Fruit fly (Drosophila melanogaster) whole organism, embryonic: Measurements from ENCODE around the gene CG43295.

Experiments
- ATbp ChIP-seq: fragments of 200-800 bp; sonication (Bioruptor generic); optimal IDR thresholded peaks from 2 replicates; lab custom pipeline; 2017; ENCODE audit warnings: missing biosample characterization, mild to moderate bottlenecking, missing genetic modification characterization, missing genetic modification reagents
- Asciz ChIP-seq: fragments of 200-800 bp; sonication (Bioruptor generic); optimal IDR thresholded peaks from 2 replicates; lab custom pipeline; 2017; ENCODE audit warnings: missing biosample characterization, mild to moderate bottlenecking, missing genetic modification characterization, missing genetic modification reagents
- CG10209 ChIP-seq: fragments of 200-800 bp; sonication (Bioruptor generic); optimal IDR thresholded peaks from 3 replicates; lab custom pipeline; 2017; ENCODE audit warnings: missing biosample characterization, mild to moderate bottlenecking, missing genetic modification characterization, missing genetic modification reagents
- CG10462 ChIP-seq: fragments of 200-800 bp; sonication (Bioruptor generic); optimal IDR thresholded peaks from 2 replicates; lab custom pipeline; 2016; ENCODE audit warnings: missing biosample characterization, missing genetic modification characterization
- CG10979 ChIP-seq: fragments of 200-800 bp; sonication (Bioruptor generic); optimal IDR thresholded peaks from 2 replicates; lab custom pipeline; 2018; ENCODE audit warnings: missing biosample characterization, mild to moderate bottlenecking, missing genetic modification characterization, moderate library complexity
- CG12219 ChIP-seq: fragments of 200-800 bp; sonication (Bioruptor generic); optimal IDR thresholded peaks from 3 replicates; lab custom pipeline; 2018; ENCODE audit warnings: missing biosample characterization, mild to moderate bottlenecking, missing genetic modification characterization
- CG12299 ChIP-seq: fragments of 200-800 bp; sonication (Bioruptor generic); optimal IDR thresholded peaks from 2 replicates; lab custom pipeline; 2018; ENCODE audit warnings: missing biosample characterization, mild to moderate bottlenecking, missing genetic modification characterization
- CG14441 ChIP-seq: fragments of 200-800 bp; sonication (Bioruptor generic); IDR thresholded peaks from 2 replicates; pipeline ENCODE4 v1.3.6; 2022; ENCODE audit warnings: missing biosample characterization, missing genetic modification characterization
- CG14965 ChIP-seq: fragments of 200-800 bp; sonication (Bioruptor generic); optimal IDR thresholded peaks from 2 replicates; lab custom pipeline; 2016; ENCODE audit warnings: missing biosample characterization, missing genetic modification characterization, borderline replicate concordance
- CG17328 ChIP-seq: fragments of 200-800 bp; sonication (Bioruptor generic); IDR thresholded peaks from 2 replicates; pipeline ENCODE4 v1.3.6; 2022; ENCODE audit warnings: missing biosample characterization, missing genetic modification characterization
- CG17361 ChIP-seq: fragments of 200-800 bp; sonication (Bioruptor generic); IDR thresholded peaks from 3 replicates; pipeline ENCODE4 v1.3.6; 2022; ENCODE audit warnings: missing biosample characterization, missing genetic modification characterization
- CG17385 ChIP-seq: fragments of 200-800 bp; sonication (Bioruptor generic); optimal IDR thresholded peaks from 3 replicates; lab custom pipeline; 2018; ENCODE audit warnings: missing biosample characterization, mild to moderate bottlenecking, missing genetic modification characterization
- CG18011 ChIP-seq: fragments of 200-800 bp; sonication (Bioruptor generic); optimal IDR thresholded peaks from 2 replicates; lab custom pipeline; 2017; ENCODE audit warnings: missing biosample characterization, missing genetic modification characterization, mild to moderate bottlenecking, moderate library complexity, missing genotype
- CG18764 ChIP-seq: fragments of 200-800 bp; sonication (Bioruptor generic); optimal IDR thresholded peaks from 3 replicates; lab custom pipeline; 2016; ENCODE audit warnings: missing biosample characterization, missing genetic modification characterization
- CG2889 ChIP-seq: fragments of 200-800 bp; sonication (Bioruptor generic); IDR thresholded peaks from 3 replicates; pipeline ENCODE4 v1.3.6; 2022; ENCODE audit warnings: missing biosample characterization, missing genetic modification characterization
- CG31224 ChIP-seq: fragments of 200-800 bp; sonication (Bioruptor generic); IDR thresholded peaks from 2 replicates; pipeline ENCODE4 v1.3.6; 2022; ENCODE audit warnings: missing biosample characterization, missing genetic modification characterization
- CG34422 ChIP-seq: fragments of 200-800 bp; sonication (Bioruptor generic); IDR thresholded peaks from 3 replicates; pipeline ENCODE4 v1.3.6; 2022; ENCODE audit warnings: missing biosample characterization, missing genetic modification characterization
- CG3838 ChIP-seq: fragments of 200-800 bp; sonication (Bioruptor generic); optimal IDR thresholded peaks from 3 replicates; lab custom pipeline; 2016; ENCODE audit warnings: missing biosample characterization, missing genetic modification characterization
- CG5953 ChIP-seq: fragments of 200-800 bp; sonication (Bioruptor generic); IDR thresholded peaks from 2 replicates; pipeline ENCODE4 v1.3.6; 2022; ENCODE audit warnings: missing biosample characterization, missing genetic modification characterization
- CG6689 ChIP-seq: fragments of 200-800 bp; sonication (Bioruptor generic); IDR thresholded peaks from 2 replicates; pipeline ENCODE4 v1.3.6; 2022; ENCODE audit warnings: missing biosample characterization, missing genetic modification characterization
- CG6765 ChIP-seq: fragments of 200-800 bp; sonication (Bioruptor generic); optimal IDR thresholded peaks from 3 replicates; lab custom pipeline; 2017; ENCODE audit warnings: missing biosample characterization, mild to moderate bottlenecking, missing genetic modification characterization
- CG8944 ChIP-seq: fragments of 200-800 bp; sonication (Bioruptor generic); optimal IDR thresholded peaks from 3 replicates; lab custom pipeline; 2016; ENCODE audit warnings: missing biosample characterization, missing genetic modification characterization
- CG9727 ChIP-seq: fragments of 200-800 bp; sonication (Bioruptor generic); optimal IDR thresholded peaks from 3 replicates; lab custom pipeline; 2017; ENCODE audit warnings: missing biosample characterization, mild to moderate bottlenecking, missing genetic modification characterization
- CG9817 ChIP-seq: fragments of 200-800 bp; sonication (Bioruptor generic); optimal IDR thresholded peaks from 2 replicates; lab custom pipeline; 2018; ENCODE audit warnings: missing biosample characterization, mild to moderate bottlenecking, missing genetic modification characterization, moderate library complexity
- D19B ChIP-seq: fragments of 200-800 bp; sonication (Bioruptor generic); optimal IDR thresholded peaks from 2 replicates; lab custom pipeline; 2017; ENCODE audit warnings: missing biosample characterization, mild to moderate bottlenecking, missing genetic modification characterization
- Dek ChIP-seq: fragments of 200-800 bp; sonication (Bioruptor generic); optimal IDR thresholded peaks from 3 replicates; lab custom pipeline; 2019; ENCODE audit warnings: missing biosample characterization, mild to moderate bottlenecking, missing genetic modification characterization, moderate library complexity
- Dll ChIP-seq: fragments of 200-800 bp; sonication (Bioruptor generic); IDR thresholded peaks from 4 replicates; pipeline ENCODE4 v1.3.6; 2022; ENCODE audit warnings: missing biosample characterization, missing genetic modification characterization; ENCODE audit not compliant: partially characterized antibody
- E2f1 ChIP-seq: fragments of 200-800 bp; sonication (Bioruptor generic); IDR thresholded peaks from 2 replicates; pipeline ENCODE4 v1.3.6; 2022; ENCODE audit warnings: missing biosample characterization, missing genetic modification characterization
- Fer1 ChIP-seq: fragments of 200-800 bp; sonication (Bioruptor generic); optimal IDR thresholded peaks from 2 replicates; lab custom pipeline; 2017; ENCODE audit warnings: missing biosample characterization, mild to moderate bottlenecking, missing genetic modification characterization
- Hr39 ChIP-seq: fragments of >200 bp; optimal IDR thresholded peaks from 2 replicates; lab custom pipeline; 2017
- Lhr ChIP-seq: fragments of 200-800 bp; sonication (Bioruptor generic); optimal IDR thresholded peaks from 3 replicates; lab custom pipeline; 2017; ENCODE audit warnings: mild to moderate bottlenecking, missing biosample characterization, missing genetic modification reagents, missing genetic modification characterization
- Max ChIP-seq: fragments of 200-800 bp; sonication (Bioruptor generic); optimal IDR thresholded peaks from 2 replicates; lab custom pipeline; 2016; ENCODE audit warnings: missing biosample characterization, mild to moderate bottlenecking, missing genetic modification characterization
- Opbp ChIP-seq: fragments of 200-800 bp; sonication (Bioruptor generic); IDR thresholded peaks from 3 replicates; pipeline ENCODE4 v1.3.6; 2022; ENCODE audit warnings: missing biosample characterization, missing genetic modification characterization; ENCODE audit not compliant: partially characterized antibody
- Sox100B ChIP-seq: fragments of 200-800 bp; sonication (Bioruptor generic); optimal IDR thresholded peaks from 3 replicates; lab custom pipeline; 2018; ENCODE audit warnings: missing biosample characterization, mild to moderate bottlenecking, missing genetic modification characterization
- Taf1 ChIP-seq: fragments of 200-800 bp; sonication (Bioruptor generic); IDR thresholded peaks from 2 replicates; pipeline ENCODE4 v1.3.6; 2022; ENCODE audit warnings: missing biosample characterization, missing genetic modification characterization
- al ChIP-seq: fragments of 200-800 bp; sonication (Bioruptor generic); IDR thresholded peaks from 2 replicates; pipeline ENCODE4 v1.3.6; 2022; ENCODE audit warnings: missing biosample characterization, missing genetic modification characterization
- ara ChIP-seq: fragments of 200-800 bp; sonication (Bioruptor generic); IDR thresholded peaks from 2 replicates; pipeline ENCODE4 v1.3.6; 2022; ENCODE audit warnings: missing biosample characterization, missing genetic modification characterization
- az2 ChIP-seq: fragments of 200-800 bp; sonication (Bioruptor generic); optimal IDR thresholded peaks from 3 replicates; lab custom pipeline; 2016; ENCODE audit warnings: missing biosample characterization, missing genetic modification characterization
- cas ChIP-seq: fragments of 200-800 bp; sonication (Bioruptor generic); IDR thresholded peaks from 2 replicates; pipeline ENCODE4 v1.3.6; 2022; ENCODE audit warnings: missing biosample characterization, missing genetic modification characterization
- ci ChIP-seq: fragments of 200-800 bp; sonication (Bioruptor generic); IDR thresholded peaks from 3 replicates; pipeline ENCODE4 v1.3.6; 2022; ENCODE audit warnings: missing biosample characterization, missing genetic modification characterization
- da ChIP-seq: fragments of 200-800 bp; sonication (Bioruptor generic); optimal IDR thresholded peaks from 2 replicates; lab custom pipeline; 2016; ENCODE audit warnings: missing biosample characterization, missing genetic modification characterization
- gcm ChIP-seq: fragments of 200-800 bp; sonication (Bioruptor generic); optimal IDR thresholded peaks from 2 replicates; lab custom pipeline; 2019; ENCODE audit warnings: missing biosample characterization, mild to moderate bottlenecking, missing genetic modification characterization, moderate library complexity
- kay ChIP-seq: fragments of 200-800 bp; sonication (Bioruptor generic); optimal IDR thresholded peaks from 2 replicates; lab custom pipeline; 2016; ENCODE audit warnings: missing biosample characterization, missing genetic modification characterization
- lbe ChIP-seq: fragments of 200-800 bp; sonication (Bioruptor generic); optimal IDR thresholded peaks from 2 replicates; lab custom pipeline; 2016; ENCODE audit warnings: missing biosample characterization, mild to moderate bottlenecking, missing genetic modification characterization
- mld ChIP-seq: fragments of 200-800 bp; sonication (Bioruptor generic); IDR thresholded peaks from 3 replicates; pipeline ENCODE4 v1.3.6; 2022; ENCODE audit warnings: missing biosample characterization, missing genetic modification characterization; ENCODE audit not compliant: partially characterized antibody
- pb ChIP-seq: fragments of 200-800 bp; sonication (Bioruptor generic); optimal IDR thresholded peaks from 3 replicates; lab custom pipeline; 2016; ENCODE audit warnings: missing biosample characterization, missing genetic modification characterization
- prd ChIP-seq, 3 experiments: fragments of >200 bp in 2 of 3; fragments of 200-800 bp in 1 of 3; sonication (Bioruptor generic) in 1 of 3; optimal IDR thresholded peaks in 2 of 3; IDR thresholded peaks in 1 of 3; 2 replicates in 2 of 3; 3 replicates in 1 of 3; pipeline versions ENCODE4 v1.3.6 to Lab custom; 2017 to 2022; ENCODE audit warnings: missing biosample characterization in 1 of 3, missing genetic modification characterization in 1 of 3
- ranshi ChIP-seq: fragments of 200-800 bp; sonication (Bioruptor generic); IDR thresholded peaks from 2 replicates; pipeline ENCODE4 v1.3.6; 2022; ENCODE audit warnings: missing biosample characterization, missing genetic modification characterization
- ro ChIP-seq: fragments of 200-800 bp; sonication (Bioruptor generic); IDR thresholded peaks from 2 replicates; pipeline ENCODE4 v1.3.6; 2022; ENCODE audit warnings: missing biosample characterization, missing genetic modification characterization
- salm ChIP-seq: fragments of 200-800 bp; sonication (Bioruptor generic); optimal IDR thresholded peaks from 2 replicates; lab custom pipeline; 2018; ENCODE audit warnings: missing biosample characterization, mild to moderate bottlenecking, missing genetic modification characterization
- stc ChIP-seq: fragments of 200-800 bp; sonication (Bioruptor generic); IDR thresholded peaks from 2 replicates; pipeline ENCODE4 v1.3.6; 2022; ENCODE audit warnings: missing biosample characterization, missing genetic modification characterization

The CG43295 gene

dm6 chr3L:16105528-16105927 lies at the start of gene CG43295, which contains the start of gene IntS9 (continued):
- peak; percentile 69 for TF ChIP-seq CG12219 (GFP tag; lab: Kevin White, UChicago)
- TF ChIP-seq Opbp, result no peak
- TF ChIP-seq kay (GFP tag; lab: Kevin White, UChicago), result peak; percentile 64
- TF ChIP-seq ranshi, result peak; percentile 85
- no peak for TF ChIP-seq Sox100B (GFP tag; lab: Kevin White, UChicago)
- no peak for TF ChIP-seq gcm (GFP tag; lab: Kevin White, UChicago)
- TF ChIP-seq CG8944 (GFP tag; lab: Kevin White, UChicago), result peak; percentile 86
- TF ChIP-seq az2, result peak; percentile 89
- TF ChIP-seq CG9817, result peak; percentile 65
- peak; percentile 66 for TF ChIP-seq Taf1 (GFP tag; lab: Robert Waterston, UW)
- peak; percentile 78 for TF ChIP-seq Max (GFP tag; lab: Kevin White, UChicago)
- peak; percentile 67 for TF ChIP-seq CG10209 (GFP tag; lab: Kevin White, UChicago)
- TF ChIP-seq ci (GFP tag; lab: Robert Waterston, UW), result peak; percentile 93
- peak; percentile 70 for TF ChIP-seq pb (GFP tag; lab: Kevin White, UChicago)
- TF ChIP-seq ATbp, result peak; percentile 62
- peak; percentile 48 for TF ChIP-seq Lhr (GFP tag; lab: Kevin White, UChicago)
- TF ChIP-seq CG10979 (tag; lab: Kevin White, UChicago), result peak; percentile 82
- peak; percentile 78 for TF ChIP-seq CG9727 (GFP tag; lab: Kevin White, UChicago)
- TF ChIP-seq da (GFP tag; lab: Kevin White, UChicago), result peak; percentile 48
- TF ChIP-seq CG31224 (GFP tag; lab: Robert Waterston, UW), result peak; percentile 60
- peak; percentile 34 for TF ChIP-seq Dek (tag; lab: Kevin White, UChicago)
- TF ChIP-seq E2f1 (GFP tag; lab: Robert Waterston, UW), result peak; percentile 82
- TF ChIP-seq CG18011, result peak; percentile 70
- TF ChIP-seq ara, result peak; percentile 87
- TF ChIP-seq CG18764 (GFP tag; lab: Kevin White, UChicago), result peak; percentile 82
- TF ChIP-seq Dll (GFP tag; lab: Robert Waterston, UW), result 0 out of 4 replicates have a peak, but pooled peaks have one; percentile 25
- TF ChIP-seq CG14441 (GFP tag; lab: Robert Waterston, UW), result peak; percentile 89
- TF ChIP-seq CG3838 (GFP tag; lab: Kevin White, UChicago), result peak; percentile 33
- TF ChIP-seq D19B (GFP tag; lab: Kevin White, UChicago), result no peak
- no peak for TF ChIP-seq mld (GFP tag; lab: Robert Waterston, UW)
- TF ChIP-seq stc, result peak; percentile 82
- no peak for TF ChIP-seq Asciz (GFP tag; lab: Kevin White, UChicago)
- TF ChIP-seq prd (optimal IDR thresholded peaks at IDR 0.05; lab: Kevin White, UChicago), result no peak
- TF ChIP-seq prd (GFP tag; IDR thresholded peaks at IDR 0.05; lab: Robert Waterston, UW), result peak; percentile 93
- TF ChIP-seq CG5953 (GFP tag; lab: Robert Waterston, UW), result peak; percentile 72
- TF ChIP-seq CG34422, result peak; percentile 92
- peak; percentile 39 for TF ChIP-seq CG12299
- TF ChIP-seq ro (GFP tag; lab: Robert Waterston, UW), result no peak
- TF ChIP-seq CG2889, result peak; percentile 67; the same call in 2 of the 3 replicates
- TF ChIP-seq CG14965 (GFP tag; lab: Kevin White, UChicago), result no peak
- TF ChIP-seq CG6689 (GFP tag; lab: Robert Waterston, UW), result peak; percentile 88
- TF ChIP-seq cas (GFP tag; lab: Robert Waterston, UW), result peak; percentile 74; the same call in 1 of the 2 replicates
- peak; percentile 75 for TF ChIP-seq CG10462 (GFP tag; lab: Kevin White, UChicago)
- peak; percentile 90 for TF ChIP-seq CG17328 (GFP tag; lab: Robert Waterston, UW)
- no peak; the same call in 2 of the 3 replicates for TF ChIP-seq CG17361 (GFP tag; lab: Robert Waterston, UW)
- no peak for TF ChIP-seq Fer1
- TF ChIP-seq CG6765, result no peak
- TF ChIP-seq lbe, result peak; percentile 77
- peak; percentile 69 for TF ChIP-seq CG17385 (GFP tag; lab: Kevin White, UChicago)
- no peak for TF ChIP-seq salm
- TF ChIP-seq Hr39 (lab: Kevin White, UChicago), result no peak
- peak; percentile 80 for TF ChIP-seq al (GFP tag; lab: Robert Waterston, UW)
